Worm (Caenorhabditis elegans): Measurements from ENCODE around the gene F55H2.5.

Gene F55H2.5

DNA sequence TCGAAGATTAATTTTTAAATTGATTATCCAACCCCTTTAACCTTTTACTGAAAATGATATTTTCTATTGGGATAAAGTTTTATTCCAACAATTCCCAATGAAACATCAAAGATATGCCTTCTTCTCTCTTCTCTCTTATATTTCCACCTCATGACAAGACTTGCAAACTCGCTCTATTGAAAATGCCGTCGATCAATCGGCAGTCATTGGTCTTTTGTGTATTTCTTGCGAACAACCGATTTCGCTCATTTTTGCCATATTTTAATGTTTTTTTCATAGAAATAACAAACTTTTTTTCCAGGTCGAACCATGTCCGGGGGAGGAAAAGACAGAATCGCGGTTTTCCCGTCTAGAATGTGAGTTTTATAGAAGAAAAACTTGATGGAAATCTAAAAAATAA is 3.5 kb upstream of the F55H2.5 start, which contains the start of gene vha-14:
TSS of gene vha-14 (plus strand) at position 302 of the 400 bp plus-strand sequence.
- TF ChIP-seq ets-5 (GFP tag; IDR thresholded peaks at IDR 0.05), result no peak
- no peak for TF ChIP-seq aly-2 (tag; optimal IDR thresholded peaks at IDR 0.05)
- no peak for TF ChIP-seq pax-3 (tag; optimal IDR thresholded peaks at IDR 0.05)
- peak; percentile 32 for TF ChIP-seq skn-1 (tag; optimal IDR thresholded peaks at IDR 0.05)
- peak; percentile 63 for TF ChIP-seq snu-23 (GFP tag; optimal IDR thresholded peaks at IDR 0.05)
- TF ChIP-seq lin-14 (GFP tag; optimal IDR thresholded peaks at IDR 0.05), result peak; percentile 71
- peak; percentile 42 for TF ChIP-seq unc-130 (tag; optimal IDR thresholded peaks at IDR 0.05)
- peak; percentile 64 for TF ChIP-seq C16A3.4 (tag; optimal IDR thresholded peaks at IDR 0.05)
- no peak for TF ChIP-seq ceh-90 (tag; optimal IDR thresholded peaks at IDR 0.05)
- peak; percentile 6 for TF ChIP-seq lir-3 (tag; optimal IDR thresholded peaks at IDR 0.05; ENCODE audit: poor library complexity)
- TF ChIP-seq lin-15B (tag; optimal IDR thresholded peaks at IDR 0.05), result peak; percentile 49
- TF ChIP-seq hlh-17 (GFP tag; optimal IDR thresholded peaks at IDR 0.05; ENCODE audit: borderline replicate concordance), result no peak
- no peak for TF ChIP-seq isw-1 (GFP tag; IDR thresholded peaks at IDR 0.05)
- TF ChIP-seq blmp-1 (tag; optimal IDR thresholded peaks at IDR 0.05), result peak; percentile 58
- peak; percentile 74 for TF ChIP-seq mep-1 (tag; optimal IDR thresholded peaks at IDR 0.05)
- TF ChIP-seq ceh-82 (tag; optimal IDR thresholded peaks at IDR 0.05), result peak in 1 of 3 experiments; percentile 65
- TF ChIP-seq efl-1 (optimal IDR thresholded peaks at IDR 0.05), result peak; percentile 45 to 57
- TF ChIP-seq efl-1 (GFP tag; optimal IDR thresholded peaks at IDR 0.05 in 1 of 2), result peak; percentile 52 to 79
- TF ChIP-seq nhr-20 (tag; optimal IDR thresholded peaks at IDR 0.05), result peak; percentile 26
- TF ChIP-seq lin-35 (GFP tag; optimal IDR thresholded peaks at IDR 0.05), result peak; percentile 39 to 77
- peak; percentile 16 for TF ChIP-seq nhr-71 (tag; optimal IDR thresholded peaks at IDR 0.05)
- peak; percentile 1 to 69 (median 31) for TF ChIP-seq dpl-1 (GFP tag; optimal IDR thresholded peaks at IDR 0.05)
- peak in 1 of 2 experiments; percentile 77 for TF ChIP-seq lsy-2 (tag; optimal IDR thresholded peaks at IDR 0.05)
- peak; percentile 27 for TF ChIP-seq pag-3 (tag; optimal IDR thresholded peaks at IDR 0.05; ENCODE audit: borderline replicate concordance, insufficient read depth)

DNA sequence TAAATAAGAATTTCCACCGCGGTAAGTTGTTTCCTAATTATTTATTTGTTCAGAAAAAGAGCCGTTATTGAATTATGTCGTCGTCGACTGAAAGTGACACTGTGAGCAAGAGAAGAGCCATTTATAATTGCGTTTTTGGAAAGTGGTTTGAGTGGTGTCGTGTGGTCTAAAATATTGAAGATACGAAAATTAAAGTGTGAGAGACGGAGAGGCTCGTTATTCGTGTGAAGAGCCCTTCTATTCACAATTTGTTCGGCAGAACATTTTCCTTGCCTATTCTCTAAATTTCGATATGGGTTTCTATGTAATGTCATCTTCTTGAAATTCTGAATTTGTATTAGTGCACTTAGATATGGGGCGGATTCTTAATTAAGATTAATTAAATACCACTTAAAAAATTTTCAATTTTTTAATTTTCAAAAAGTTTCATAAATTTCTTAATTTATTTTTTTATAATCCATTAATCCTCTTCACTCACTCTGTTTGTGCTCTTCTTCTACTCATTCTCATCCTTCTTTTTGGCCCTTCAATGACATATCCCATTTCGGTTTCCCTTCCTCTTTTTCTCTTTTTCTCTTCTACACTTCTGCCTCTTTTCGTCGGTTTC is 1.4 kb upstream of the F55H2.5 start:
- TF ChIP-seq nhr-11 (tag; optimal IDR thresholded peaks at IDR 0.05), result no peak
- peak; percentile 7 for TF ChIP-seq rnt-1 (tag; optimal IDR thresholded peaks at IDR 0.05)
- TF ChIP-seq nhr-20 (tag; optimal IDR thresholded peaks at IDR 0.05), result peak; percentile 14
- peak; percentile 55 for TF ChIP-seq nhr-71 (tag; optimal IDR thresholded peaks at IDR 0.05)
- TF ChIP-seq snu-23 (GFP tag; optimal IDR thresholded peaks at IDR 0.05), result peak; percentile 51
- TF ChIP-seq lsy-2 (tag; optimal IDR thresholded peaks at IDR 0.05), result peak; percentile 2 to 43
- peak in 1 of 2 experiments; percentile 27 for TF ChIP-seq lin-35 (GFP tag; optimal IDR thresholded peaks at IDR 0.05)
- TF ChIP-seq tbx-2 (tag; optimal IDR thresholded peaks at IDR 0.05), result no peak
- peak; percentile 56 for TF ChIP-seq ama-1 (optimal IDR thresholded peaks at IDR 0.05)
- TF ChIP-seq lin-14 (GFP tag; optimal IDR thresholded peaks at IDR 0.05), result peak; percentile 25
- TF ChIP-seq nhr-90 (tag; optimal IDR thresholded peaks at IDR 0.05; ENCODE audit: poor library complexity), result no peak
- TF ChIP-seq efl-1 (optimal IDR thresholded peaks at IDR 0.05), result peak; percentile 2 to 9
- peak in 1 of 2 experiments; percentile 91 for TF ChIP-seq efl-1 (GFP tag; optimal IDR thresholded peaks at IDR 0.05 in 1 of 2)
- peak; percentile 51 for TF ChIP-seq ztf-4 (tag; optimal IDR thresholded peaks at IDR 0.05)
- no peak for TF ChIP-seq dpl-1 (GFP tag; optimal IDR thresholded peaks at IDR 0.05)
- TF ChIP-seq mef-2 (tag; optimal IDR thresholded peaks at IDR 0.05), result no peak
- TF ChIP-seq pag-3 (tag; optimal IDR thresholded peaks at IDR 0.05; ENCODE audit: borderline replicate concordance, insufficient read depth), result no peak
- TF ChIP-seq nhr-237 (tag; optimal IDR thresholded peaks at IDR 0.05), result no peak
- peak; percentile 36 for TF ChIP-seq fkh-10 (GFP tag; optimal IDR thresholded peaks at IDR 0.05)
- TF ChIP-seq elt-2 (tag; optimal IDR thresholded peaks at IDR 0.05), result no peak
- TF ChIP-seq lin-13 (GFP tag; optimal IDR thresholded peaks at IDR 0.05), result peak; percentile 17
- peak; percentile 57 for TF ChIP-seq aly-2 (tag; optimal IDR thresholded peaks at IDR 0.05)
- no peak for TF ChIP-seq C16A3.4 (tag; optimal IDR thresholded peaks at IDR 0.05)
- TF ChIP-seq C34B4.2 (tag; optimal IDR thresholded peaks at IDR 0.05), result no peak
- TF ChIP-seq nhr-77 (tag; optimal IDR thresholded peaks at IDR 0.05), result no peak
- no peak for TF ChIP-seq unc-130 (tag; optimal IDR thresholded peaks at IDR 0.05)

DNA sequence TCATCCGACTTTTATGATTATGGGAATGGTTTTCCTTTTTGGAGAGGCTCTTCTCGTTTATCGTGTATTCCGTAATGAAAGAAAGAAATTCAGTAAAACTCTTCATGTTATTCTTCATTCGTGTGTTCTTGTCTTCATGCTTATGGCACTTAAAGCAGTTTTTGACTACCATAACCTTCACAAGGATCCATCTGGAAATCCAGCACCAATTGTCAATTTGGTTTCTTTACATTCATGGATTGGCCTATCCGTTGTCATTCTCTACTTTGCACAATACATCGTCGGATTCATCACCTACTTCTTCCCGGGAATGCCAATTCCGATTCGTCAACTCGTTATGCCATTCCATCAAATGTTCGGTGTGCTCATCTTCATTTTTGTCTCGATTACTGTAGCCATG is 390 bp downstream of the F55H2.5 start:
- TF ChIP-seq aly-2 (tag; optimal IDR thresholded peaks at IDR 0.05), result no peak
- no peak for TF ChIP-seq snpc-4 (tag; optimal IDR thresholded peaks at IDR 0.05)
- no peak for TF ChIP-seq nhr-85 (tag)
- no peak for TF ChIP-seq lir-3 (tag; optimal IDR thresholded peaks at IDR 0.05; ENCODE audit: poor library complexity)
- TF ChIP-seq ets-5 (GFP tag; IDR thresholded peaks at IDR 0.05), result no peak
- TF ChIP-seq aha-1 (tag; optimal IDR thresholded peaks at IDR 0.05), result no peak
- TF ChIP-seq lin-35 (GFP tag; optimal IDR thresholded peaks at IDR 0.05), result no peak
- TF ChIP-seq mep-1 (tag; optimal IDR thresholded peaks at IDR 0.05), result no peak
- TF ChIP-seq Y116A8C.19 (tag; optimal IDR thresholded peaks at IDR 0.05; ENCODE audit: borderline replicate concordance), result no peak
- no peak for TF ChIP-seq nhr-19 (GFP tag; conservative IDR thresholded peaks at IDR 0.05)
- TF ChIP-seq pax-3 (tag; optimal IDR thresholded peaks at IDR 0.05), result no peak
- TF ChIP-seq ama-1 (optimal IDR thresholded peaks at IDR 0.05), result no peak
- no peak for TF ChIP-seq lin-13 (GFP tag; optimal IDR thresholded peaks at IDR 0.05)
- no peak for TF ChIP-seq sox-4 (tag; optimal IDR thresholded peaks at IDR 0.05)
- no peak for TF ChIP-seq nhr-71 (tag; optimal IDR thresholded peaks at IDR 0.05)
- TF ChIP-seq nhr-237 (tag; optimal IDR thresholded peaks at IDR 0.05), result no peak
